Worm (Caenorhabditis elegans): ENCODE data around the gene T09D3.3.

DNA sequence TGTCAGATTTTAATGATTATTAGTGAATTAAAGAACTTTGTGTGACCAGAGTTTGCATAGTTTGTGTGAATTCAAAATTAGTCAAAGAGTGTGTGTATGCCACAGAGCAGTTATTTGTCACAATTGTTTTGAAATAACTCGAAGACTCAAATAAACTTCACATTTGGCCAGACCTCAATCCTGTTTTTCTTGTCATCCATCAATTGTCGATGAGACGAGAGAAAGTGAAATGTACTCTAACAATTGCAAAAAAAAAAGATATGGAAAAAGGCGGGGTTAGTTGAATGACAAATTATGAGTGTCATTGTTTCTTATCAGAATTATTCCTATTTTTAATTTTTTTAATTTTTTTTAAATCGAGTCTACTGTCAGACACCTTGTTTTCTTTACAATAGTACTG lies 15.5 kb upstream of the T09D3.3 start, which contains the start of gene T09D3.8:
- TF ChIP-seq ham-2 (GFP tag; optimal IDR thresholded peaks at IDR 0.05) (no peak), unc-62 (GFP tag; optimal IDR thresholded peaks at IDR 0.05) (no peak), nhr-76 (tag; optimal IDR thresholded peaks at IDR 0.05) (no peak), nhr-28 (tag; optimal IDR thresholded peaks at IDR 0.05) (no peak), unc-39 (tag; optimal IDR thresholded peaks at IDR 0.05) (no peak), pha-4 (tag; optimal IDR thresholded peaks at IDR 0.05) (no peak), elt-1 (tag; optimal IDR thresholded peaks at IDR 0.05; ENCODE audit: borderline replicate concordance, insufficient read depth) (no peak), mab-5 (tag; optimal IDR thresholded peaks at IDR 0.05) (no peak), snpc-4 (tag; optimal IDR thresholded peaks at IDR 0.05) (no peak)
